Worm (Caenorhabditis elegans): ENCODE data around the gene nhr-98.

The nhr-98 gene

DNA sequence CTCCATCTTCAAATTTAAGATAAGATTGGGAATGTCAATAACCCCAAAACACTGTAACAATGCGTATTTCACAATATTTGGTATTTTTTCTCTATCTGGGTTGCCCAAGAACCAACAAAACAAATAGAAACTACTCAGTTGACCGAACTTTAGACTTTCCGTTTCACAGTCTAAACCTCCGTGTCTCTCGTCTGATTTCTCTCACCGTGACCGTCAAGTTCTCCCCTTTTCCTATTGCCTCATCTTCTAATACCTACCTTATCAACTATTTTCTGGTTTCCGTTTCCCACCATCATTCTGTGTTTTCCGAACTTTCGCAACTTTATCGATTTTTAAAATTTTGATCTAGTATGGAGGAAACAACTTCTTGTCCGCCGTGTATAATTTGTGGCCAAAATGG is 40.6 kb downstream of the nhr-98 start, which contains the start of gene nhr-131:
Gene nhr-131, plus strand, starts transcription at position 87 of the 400 bp plus-strand sequence.
- TF ChIP-seq nfyb-1 (GFP tag; IDR thresholded peaks at IDR 0.05) (no peak), mcd-1 (GFP tag; IDR thresholded peaks at IDR 0.05) (no peak), dox-1 (GFP tag; IDR thresholded peaks at IDR 0.05) (peak; percentile 41), lin-40 (tag; optimal IDR thresholded peaks at IDR 0.05) (peak; percentile 20), attf-5 (GFP tag; optimal IDR thresholded peaks at IDR 0.05) (peak; percentile 54), tbx-9 (tag; optimal IDR thresholded peaks at IDR 0.05; ENCODE audit: borderline replicate concordance) (no peak), sea-2 (GFP tag; IDR thresholded peaks at IDR 0.05) (no peak), cebp-1 (GFP tag; IDR thresholded peaks at IDR 0.05) (peak; percentile 73), cebp-1 (tag; optimal IDR thresholded peaks at IDR 0.05) (peak; percentile 89), attf-3 (GFP tag; conservative IDR thresholded peaks at IDR 0.05) (no peak), nhr-80 (tag; optimal IDR thresholded peaks at IDR 0.05) (peak; percentile 77), atf-7 (tag; optimal IDR thresholded peaks at IDR 0.05) (no peak), ceh-27 (GFP tag; optimal IDR thresholded peaks at IDR 0.05) (no peak), repo-1 (tag; optimal IDR thresholded peaks at IDR 0.05) (no peak)

- no peak for TF ChIP-seq egl-18 (GFP tag; IDR thresholded peaks at IDR 0.05)
- TF ChIP-seq hlh-26 (GFP tag; conservative IDR thresholded peaks at IDR 0.05) = no peak
- TF ChIP-seq ceh-27 (GFP tag; optimal IDR thresholded peaks at IDR 0.05) = no peak
- no peak for TF ChIP-seq pbrm-1 (GFP tag; IDR thresholded peaks at IDR 0.05)
- no peak for TF ChIP-seq ztf-28 (GFP tag; IDR thresholded peaks at IDR 0.05)
- TF ChIP-seq madf-10 (tag; optimal IDR thresholded peaks at IDR 0.05) = no peak
- TF ChIP-seq Y79H2A.3 (GFP tag; conservative IDR thresholded peaks at IDR 0.05) = no peak
- TF ChIP-seq lin-26 (GFP tag; IDR thresholded peaks at IDR 0.05) = no peak
- TF ChIP-seq F39B2.1 (GFP tag; IDR thresholded peaks at IDR 0.05) = no peak
- TF ChIP-seq fkh-3 (tag; optimal IDR thresholded peaks at IDR 0.05) = no peak
- TF ChIP-seq hlh-12 (tag; optimal IDR thresholded peaks at IDR 0.05) = no peak
- TF ChIP-seq F52B5.7 (tag; optimal IDR thresholded peaks at IDR 0.05) = no peak
These were observed 43.7 kb downstream of the nhr-98 start, which contains the start of gene T01G6.1 for ce11 chrV:497399-497798. T01G6.1 (plus strand) TSS chrV:497699.

- TF ChIP-seq F23B12.7 (tag; optimal IDR thresholded peaks at IDR 0.05; ENCODE audit: insufficient read depth) (no peak), F52B5.7 (tag; optimal IDR thresholded peaks at IDR 0.05) (no peak), snpc-4 (GFP tag; optimal IDR thresholded peaks at IDR 0.05) (no peak), snpc-4 (tag; optimal IDR thresholded peaks at IDR 0.05) (peak in 1 of 4 experiments; percentile 1), hmg-1.2 (GFP tag; IDR thresholded peaks at IDR 0.05) (no peak), hsf-1 (GFP tag; IDR thresholded peaks at IDR 0.05) (no peak), zfh-2 (GFP tag; conservative IDR thresholded peaks at IDR 0.05) (peak; percentile 73)
These were observed 46.9 kb downstream of the nhr-98 start for ce11 chrV:500535-500934.

- no peak for TF ChIP-seq egl-18 (GFP tag; IDR thresholded peaks at IDR 0.05)
- TF ChIP-seq F33H1.4 (GFP tag; IDR thresholded peaks at IDR 0.05) = no peak
- TF ChIP-seq T07F8.4 (tag; optimal IDR thresholded peaks at IDR 0.05) = no peak
- no peak for TF ChIP-seq athp-1 (tag; optimal IDR thresholded peaks at IDR 0.05)
- no peak for TF ChIP-seq madf-3 (GFP tag; IDR thresholded peaks at IDR 0.05)
- no peak for TF ChIP-seq nfyb-1 (GFP tag; IDR thresholded peaks at IDR 0.05)
- TF ChIP-seq ztf-26 (tag; optimal IDR thresholded peaks at IDR 0.05) = no peak
- TF ChIP-seq mel-28 (tag; optimal IDR thresholded peaks at IDR 0.05; ENCODE audit: borderline replicate concordance) = no peak
- no peak for TF ChIP-seq dpl-1 (GFP tag; optimal IDR thresholded peaks at IDR 0.05)
- TF ChIP-seq dpff-1 (tag; optimal IDR thresholded peaks at IDR 0.05) = no peak
These were observed 47.6 kb downstream of the nhr-98 start, which contains the start of gene str-256 for ce11 chrV:501230-501629. str-256 (minus strand) TSS chrV:501330.

All from whole organism, young adult.